Fruit fly (Drosophila melanogaster): Measurements from ENCODE around the gene CG43057.

Gene CG43057

dm6 chr2L:8281872-8282271 lies 38.1 kb upstream of the CG43057 start:
- TF ChIP-seq ac (GFP tag; optimal IDR thresholded peaks at IDR 0.05) (peak; percentile 67), Hr78 (GFP tag; optimal IDR thresholded peaks at IDR 0.05) (peak in 1 of 2 experiments; percentile 84), CG15479 (GFP tag; optimal IDR thresholded peaks at IDR 0.05) (peak; percentile 74), Eip74EF (GFP tag; optimal IDR thresholded peaks at IDR 0.05) (no peak), Atf-2 (GFP tag; optimal IDR thresholded peaks at IDR 0.05) (no peak), CG13624 (GFP tag; optimal IDR thresholded peaks at IDR 0.05) (no peak), CrebB (tag; optimal IDR thresholded peaks at IDR 0.05) (no peak), gcm (GFP tag; optimal IDR thresholded peaks at IDR 0.05) (peak; percentile 69), kni (GFP tag; optimal IDR thresholded peaks at IDR 0.05) (peak; percentile 11), dmrt99B (tag; optimal IDR thresholded peaks at IDR 0.05) (no peak), CG7271 (tag; optimal IDR thresholded peaks at IDR 0.05) (no peak), Hey (tag; optimal IDR thresholded peaks at IDR 0.05) (no peak), abd-A (tag; optimal IDR thresholded peaks at IDR 0.05) (peak; percentile 8), lmd (GFP tag; IDR thresholded peaks at IDR 0.05) (no peak), insv (GFP tag; optimal IDR thresholded peaks at IDR 0.05) (peak in 1 of 2 experiments; percentile 50), corto (GFP tag; optimal IDR thresholded peaks at IDR 0.05) (no peak), pros (GFP tag; optimal IDR thresholded peaks at IDR 0.05) (peak; percentile 71), seq (GFP tag; IDR thresholded peaks at IDR 0.05) (no peak), so (GFP tag; IDR thresholded peaks at IDR 0.05) (no peak), fd102C (GFP tag; optimal IDR thresholded peaks at IDR 0.05) (no peak), Nf-YA (GFP tag; IDR thresholded peaks at IDR 0.05) (no peak), Gug (GFP tag; IDR thresholded peaks at IDR 0.05) (no peak), CG4328 (GFP tag; optimal IDR thresholded peaks at IDR 0.05) (no peak), sens-2 (GFP tag; IDR thresholded peaks at IDR 0.05) (0 out of 2 replicates have a peak, but pooled peaks have one; percentile 25), twi (tag; optimal IDR thresholded peaks at IDR 0.05) (peak; percentile 85), grn (GFP tag; optimal IDR thresholded peaks at IDR 0.05) (peak; percentile 89), Ets97D (GFP tag; optimal IDR thresholded peaks at IDR 0.05) (no peak), H2.0 (GFP tag; IDR thresholded peaks at IDR 0.05) (no peak)

DNA sequence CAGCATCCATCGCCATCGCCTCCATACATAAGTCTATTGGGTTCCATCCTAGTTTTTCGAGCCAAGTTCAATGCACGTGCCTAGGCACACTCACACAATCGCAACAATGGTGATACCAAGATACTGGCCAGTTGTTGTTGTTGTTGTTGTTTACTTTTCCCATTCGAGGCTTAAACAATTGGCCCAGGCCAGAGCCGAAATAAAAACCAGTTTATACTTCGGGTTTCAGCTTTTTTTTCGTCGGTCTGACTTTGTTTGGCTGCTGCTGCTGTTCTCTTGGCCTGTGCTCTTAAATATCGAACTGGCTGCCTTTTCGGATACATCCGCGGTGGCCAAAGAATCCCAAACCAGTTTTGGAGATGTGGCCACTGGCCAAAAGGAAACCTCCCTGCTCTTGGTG lies 36.4 kb upstream of the CG43057 start:
- TF ChIP-seq CG31365 (tag; optimal IDR thresholded peaks at IDR 0.05) (no peak), zfh1 (GFP tag; IDR thresholded peaks at IDR 0.05) (no peak), vvl (GFP tag; IDR thresholded peaks at IDR 0.05) (peak; percentile 14; the same call in 1 of the 2 replicates), Drgx (GFP tag; IDR thresholded peaks at IDR 0.05) (0 out of 2 replicates have a peak, but pooled peaks have one; percentile 5), Taf1 (GFP tag; IDR thresholded peaks at IDR 0.05) (no peak), h (optimal IDR thresholded peaks at IDR 0.05) (no peak), CG10543 (GFP tag; optimal IDR thresholded peaks at IDR 0.05) (no peak), Med (GFP tag) (peak; percentile 28), D (optimal IDR thresholded peaks at IDR 0.05) (peak; percentile 23), D (GFP tag; optimal IDR thresholded peaks at IDR 0.05) (no peak), CG9932 (GFP tag; IDR thresholded peaks at IDR 0.05) (no peak), onecut (GFP tag; IDR thresholded peaks at IDR 0.05) (peak; percentile 79; the same call in 1 of the 2 replicates), CG14965 (GFP tag; optimal IDR thresholded peaks at IDR 0.05; ENCODE audit: borderline replicate concordance) (no peak), CG2202 (tag; optimal IDR thresholded peaks at IDR 0.05) (no peak), CG6854 (GFP tag; optimal IDR thresholded peaks at IDR 0.05) (no peak), abd-A (tag; optimal IDR thresholded peaks at IDR 0.05) (peak; percentile 2), mld (GFP tag; IDR thresholded peaks at IDR 0.05; ENCODE audit: partially characterized antibody) (no peak), CG12769 (tag; optimal IDR thresholded peaks at IDR 0.05) (peak; percentile 44), CG3163 (GFP tag; optimal IDR thresholded peaks at IDR 0.05) (peak; percentile 87), CG13287 (GFP tag; IDR thresholded peaks at IDR 0.05; ENCODE audit: partially characterized antibody) (peak; percentile 15; the same call in 1 of the 2 replicates), CG10267 (tag; optimal IDR thresholded peaks at IDR 0.05) (no peak), Tbp (GFP tag; optimal IDR thresholded peaks at IDR 0.05) (no peak), tgo (GFP tag; IDR thresholded peaks at IDR 0.05) (0 out of 3 replicates have a peak, but pooled peaks have one; percentile 5), cwo (GFP tag; optimal IDR thresholded peaks at IDR 0.05) (peak; percentile 60), pros (GFP tag; optimal IDR thresholded peaks at IDR 0.05) (no peak)

All from whole organism, embryonic.